Worm (Caenorhabditis elegans) whole organism, L4/young adult: ENCODE measurements around the gene adr-2.

Experiments used
- W03F9.2 ChIP-seq: fragments of 150-350 bp; optimal IDR thresholded peaks from 2 replicates; lab custom pipeline; 2014; ENCODE audit warnings: missing biosample characterization, missing genetic modification characterization
- him-1 ChIP-seq: sonication (generic microtip); optimal IDR thresholded peaks from 2 replicates; lab custom pipeline; 2016; ENCODE audit warnings: missing genotype, missing genetic modification reagents, missing genetic modification characterization, missing compliant biosample characterization

DNA sequence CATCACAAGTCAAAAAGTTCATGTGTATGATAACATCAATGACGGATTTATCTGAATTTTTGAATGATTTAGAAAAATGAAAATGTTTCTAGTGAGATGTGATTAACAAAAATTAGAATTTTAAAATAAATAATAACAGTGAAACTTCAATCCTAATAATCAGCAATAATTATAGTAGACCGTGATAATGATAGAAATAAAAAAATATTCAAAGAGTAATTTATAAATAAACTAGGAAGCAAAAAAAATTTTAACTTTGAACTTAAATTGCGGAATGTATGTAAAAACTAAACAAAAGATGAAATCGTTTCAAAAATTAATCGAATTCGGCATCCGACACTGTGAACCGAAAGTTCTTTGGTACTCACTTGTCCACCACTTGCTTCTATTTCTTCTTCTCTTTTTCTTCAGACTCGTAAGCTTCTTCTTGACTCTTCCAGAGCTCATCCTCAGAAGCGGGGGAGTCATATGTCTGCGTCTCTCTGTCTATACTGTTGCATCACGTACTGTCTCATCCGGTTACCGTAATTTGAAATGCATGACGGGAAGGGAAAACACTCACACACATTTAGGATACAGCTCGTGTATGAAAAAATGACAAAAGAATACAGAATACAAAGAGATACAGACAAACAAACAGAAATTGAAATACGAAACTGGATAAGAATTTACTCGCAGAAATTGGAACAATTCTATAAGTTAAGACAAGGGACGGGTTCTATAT lies 39.6 kb downstream of the adr-2 start, which contains the start of gene mec-14:
- TF ChIP-seq W03F9.2 (tag; lab: Kevin White, UChicago) = no peak
- TF ChIP-seq him-1 (tag; lab: Kevin White, UChicago) = no peak
